Fruit fly (Drosophila melanogaster): ENCODE measurements around the gene CG15210.

dm6 chrX:10802457-10803378 is 36.3 kb upstream of the CG15210 start:
- TF ChIP-seq CG7101 (tag; optimal IDR thresholded peaks at IDR 0.05) (peak; percentile 77), CG7045 (GFP tag; optimal IDR thresholded peaks at IDR 0.05) (peak; percentile 22), CG33017 (tag; optimal IDR thresholded peaks at IDR 0.05) (peak; percentile 67), cic (GFP tag; optimal IDR thresholded peaks at IDR 0.05) (no peak), Hr96 (GFP tag; optimal IDR thresholded peaks at IDR 0.05) (no peak), bab1 (GFP tag; optimal IDR thresholded peaks at IDR 0.05) (peak; percentile 18), cnc (optimal IDR thresholded peaks at IDR 0.05) (no peak)
